Fruit fly (Drosophila melanogaster): ENCODE data around the gene Hacd1.

Hacd1 gene

dm6 chr2L:12006397-12007330 lies 4.6 kb upstream of the Hacd1 start (continued):
- TF ChIP-seq CG8632 (GFP tag; optimal IDR thresholded peaks at IDR 0.05) (peak; percentile 92), salr (GFP tag; optimal IDR thresholded peaks at IDR 0.05) (peak; percentile 24 to 94), CG32006 (GFP tag; optimal IDR thresholded peaks at IDR 0.05) (peak; percentile 93), CG8119 (GFP tag; IDR thresholded peaks at IDR 0.05) (no peak), Gug (GFP tag; IDR thresholded peaks at IDR 0.05) (no peak), Eip78C (GFP tag) (peak; percentile 96), CG3032 (tag; optimal IDR thresholded peaks at IDR 0.05) (peak; percentile 95), CG16779 (tag; optimal IDR thresholded peaks at IDR 0.05) (peak; percentile 88), pdm3 (GFP tag; optimal IDR thresholded peaks at IDR 0.05) (peak; percentile 78), Eip93F (GFP tag; optimal IDR thresholded peaks at IDR 0.05) (no peak), CG3919 (GFP tag; optimal IDR thresholded peaks at IDR 0.05) (peak; percentile 83), CG6163 (GFP tag; IDR thresholded peaks at IDR 0.05) (no peak), esn (GFP tag; optimal IDR thresholded peaks at IDR 0.05) (peak; percentile 87), net (GFP tag; optimal IDR thresholded peaks at IDR 0.05) (peak; percentile 82), dac (GFP tag; optimal IDR thresholded peaks at IDR 0.05) (peak; percentile 57), fd85E (GFP tag; optimal IDR thresholded peaks at IDR 0.05) (peak; percentile 14), Sox102F (GFP tag; optimal IDR thresholded peaks at IDR 0.05) (peak; percentile 52), Eip75B (GFP tag; optimal IDR thresholded peaks at IDR 0.05) (peak; percentile 90), CG8319 (GFP tag; optimal IDR thresholded peaks at IDR 0.05) (peak; percentile 76)

- TF ChIP-seq Blimp-1 (GFP tag; optimal IDR thresholded peaks at IDR 0.05) (peak; percentile 81), CG10669 (GFP tag; optimal IDR thresholded peaks at IDR 0.05) (no peak), CG6854 (GFP tag; optimal IDR thresholded peaks at IDR 0.05) (peak; percentile 55), CG7368 (GFP tag; optimal IDR thresholded peaks at IDR 0.05) (no peak), CG8632 (GFP tag; optimal IDR thresholded peaks at IDR 0.05) (no peak), CG11294 (GFP tag; IDR thresholded peaks at IDR 0.05) (no peak), CG3919 (GFP tag; optimal IDR thresholded peaks at IDR 0.05) (no peak), Hr39 (GFP tag; optimal IDR thresholded peaks at IDR 0.05) (no peak), CG6276 (GFP tag; optimal IDR thresholded peaks at IDR 0.05) (peak; percentile 14), dsx (GFP tag; optimal IDR thresholded peaks at IDR 0.05; ENCODE audit: poor library complexity, severe bottlenecking) (peak; percentile 80), Eip78C (GFP tag) (peak; percentile 56), CG1621 (tag; optimal IDR thresholded peaks at IDR 0.05) (peak; percentile 75), Sox14 (GFP tag; optimal IDR thresholded peaks at IDR 0.05) (no peak), svp (GFP tag) (peak; percentile 93)
Observed at dm6 chr2L:12005436-12006396, 3.6 kb upstream of the Hacd1 start.

- TF ChIP-seq fkh (GFP tag; optimal IDR thresholded peaks at IDR 0.05), result peak; percentile 99
- TF ChIP-seq salr (GFP tag; optimal IDR thresholded peaks at IDR 0.05), result peak; percentile 4 to 11
- TF ChIP-seq CG6808 (GFP tag; optimal IDR thresholded peaks at IDR 0.05), result peak; percentile 32
- peak; percentile 28 for TF ChIP-seq CG6276 (GFP tag; optimal IDR thresholded peaks at IDR 0.05)
- peak; percentile 57 for TF ChIP-seq dsx (GFP tag; optimal IDR thresholded peaks at IDR 0.05; ENCODE audit: poor library complexity, severe bottlenecking)
- TF ChIP-seq net (GFP tag; optimal IDR thresholded peaks at IDR 0.05), result peak; percentile 18
- peak; percentile 30 for TF ChIP-seq Eip78C (GFP tag)
- peak; percentile 15 for TF ChIP-seq Eip75B (GFP tag; optimal IDR thresholded peaks at IDR 0.05)
- TF ChIP-seq CG3919 (GFP tag; optimal IDR thresholded peaks at IDR 0.05), result no peak
- no peak for TF ChIP-seq CG15336 (GFP tag; IDR thresholded peaks at IDR 0.05)
- TF ChIP-seq pdm3 (GFP tag; optimal IDR thresholded peaks at IDR 0.05), result peak; percentile 22
- TF ChIP-seq CG16779 (tag; optimal IDR thresholded peaks at IDR 0.05), result no peak
- peak; percentile 1 for TF ChIP-seq Lpt (GFP tag; optimal IDR thresholded peaks at IDR 0.05)
- TF ChIP-seq CG8319 (GFP tag; optimal IDR thresholded peaks at IDR 0.05), result no peak
- peak; percentile 48 for TF ChIP-seq CG10631 (GFP tag; optimal IDR thresholded peaks at IDR 0.05)
- peak; percentile 3 for TF ChIP-seq acj6 (GFP tag; optimal IDR thresholded peaks at IDR 0.05)
- TF ChIP-seq CG1621 (tag; optimal IDR thresholded peaks at IDR 0.05), result peak; percentile 99
- TF ChIP-seq ss (GFP tag; optimal IDR thresholded peaks at IDR 0.05), result peak in 1 of 2 experiments; percentile 55
- peak; percentile 9 for TF ChIP-seq CG10669 (GFP tag; optimal IDR thresholded peaks at IDR 0.05)
- TF ChIP-seq CG6792 (GFP tag; optimal IDR thresholded peaks at IDR 0.05), result peak; percentile 17
- TF ChIP-seq fd59A (GFP tag; optimal IDR thresholded peaks at IDR 0.05), result peak; percentile 38
- no peak for TF ChIP-seq CG6854 (GFP tag; optimal IDR thresholded peaks at IDR 0.05)
- peak; percentile 13 for TF ChIP-seq CG32006 (GFP tag; optimal IDR thresholded peaks at IDR 0.05)
- peak; percentile 22 for TF ChIP-seq svp (GFP tag)
Observed at dm6 chr2L:12004211-12004979, 2.3 kb upstream of the Hacd1 start.

All from whole organism, prepupa.